Worm (Caenorhabditis elegans) whole organism, midembryonic: Measurements from ENCODE around the gene hmg-1.2.

Experiments used
- T22C8.4 ChIP-seq: fragments of 200-800 bp; sonication (Bioruptor generic); IDR thresholded peaks from 2 replicates; pipeline ENCODE4 v1.3.6; 2022; ENCODE audit warnings: missing genetic modification characterization, missing compliant biosample characterization
- cog-1 ChIP-seq: sonication (generic microtip); optimal IDR thresholded peaks from 2 replicates; lab custom pipeline; 2016; ENCODE audit warnings: missing genetic modification characterization, missing compliant biosample characterization
- flt-1 ChIP-seq: fragments of 200-800 bp; sonication (Bioruptor generic); IDR thresholded peaks from 2 replicates; pipeline ENCODE4 v1.3.6; 2022; ENCODE audit warnings: missing genetic modification characterization, missing compliant biosample characterization
- klf-2 ChIP-seq: fragments of 200-800 bp; sonication (Bioruptor generic); conservative IDR thresholded peaks from 2 replicates; pipeline ENCODE4 v1.3.6; 2022; ENCODE audit warnings: missing genetic modification reagents, missing genetic modification characterization, missing compliant biosample characterization
- ztf-29 ChIP-seq: fragments of 200-800 bp; sonication (Bioruptor generic); IDR thresholded peaks from 2 replicates; pipeline ENCODE4 v1.3.6; 2022; ENCODE audit warnings: missing genetic modification reagents, missing genetic modification characterization, missing compliant biosample characterization

DNA sequence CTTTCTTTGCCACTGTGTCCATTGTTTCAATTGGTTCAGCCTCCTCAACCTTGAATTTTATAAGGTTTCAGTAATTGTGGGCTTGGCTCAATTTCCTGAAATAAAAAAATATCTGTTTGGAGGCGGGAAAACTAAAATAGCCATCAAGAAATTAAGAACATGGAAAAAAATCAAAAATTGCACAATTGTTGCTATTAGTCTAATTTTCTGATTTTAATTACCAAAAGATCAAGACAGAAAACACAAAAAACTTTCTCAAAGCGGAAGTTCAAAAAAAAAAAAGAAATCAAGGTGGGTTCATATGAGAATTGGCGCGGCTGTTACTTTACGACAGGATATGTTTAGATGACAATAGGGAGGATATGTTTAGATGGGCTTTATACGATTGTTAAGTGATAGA is 49.3 kb upstream of the hmg-1.2 start, which contains the start of gene esyt-2:
- TF ChIP-seq flt-1 (GFP tag; lab: Robert Waterston, UW) (no peak), cog-1 (tag; lab: Kevin White, UChicago) (no peak), ztf-29 (GFP tag; lab: Robert Waterston, UW) (no peak), klf-2 (GFP tag; lab: Robert Waterston, UW) (no peak), T22C8.4 (GFP tag; lab: Robert Waterston, UW) (no peak)
